Worm (Caenorhabditis elegans): ENCODE measurements around the gene srbc-24.

DNA sequence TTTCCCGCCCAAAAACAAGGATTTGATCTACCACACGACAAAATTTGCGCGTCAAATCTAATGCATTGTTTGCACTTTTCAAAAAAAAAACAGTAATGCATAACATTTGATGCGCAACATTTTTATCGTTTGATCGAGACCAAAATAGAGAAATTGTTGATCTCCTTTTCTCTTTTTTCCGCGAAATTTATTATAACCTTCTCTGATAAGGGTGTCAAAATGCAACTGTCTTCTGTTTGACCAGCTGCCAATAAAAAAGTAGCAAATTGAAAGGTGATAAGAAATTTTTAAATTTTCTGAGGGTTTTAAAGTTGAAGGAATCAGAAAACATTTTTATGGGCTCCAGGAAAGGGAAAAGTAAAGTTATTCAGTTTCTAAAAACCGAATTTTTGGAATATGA is 14.5 kb upstream of the srbc-24 start:
- no peak for TF ChIP-seq ceh-82 (tag; optimal IDR thresholded peaks at IDR 0.05)
- no peak for TF ChIP-seq pha-4 (tag; optimal IDR thresholded peaks at IDR 0.05)
- TF ChIP-seq egl-27 (tag; optimal IDR thresholded peaks at IDR 0.05): no peak
- no peak for TF ChIP-seq ztf-4 (tag; optimal IDR thresholded peaks at IDR 0.05)
- no peak for TF ChIP-seq lin-15B (tag; optimal IDR thresholded peaks at IDR 0.05)
- no peak for TF ChIP-seq daf-12 (tag; optimal IDR thresholded peaks at IDR 0.05)
- no peak for TF ChIP-seq nhr-28 (tag; optimal IDR thresholded peaks at IDR 0.05)
